Fruit fly (Drosophila melanogaster) Kc167 (cell line): Measurements from ENCODE around the gene U4-U6-60K.

Experiments
- h ChIP-seq: fragments of >200 bp; optimal IDR thresholded peaks from 3 replicates; lab custom pipeline; 2018; ENCODE audit warnings: missing external identifiers
- insv ChIP-seq: fragments of >200 bp; optimal IDR thresholded peaks from 3 replicates; lab custom pipeline; 2018; ENCODE audit warnings: missing external identifiers
- psq ChIP-seq: fragments of >200 bp; optimal IDR thresholded peaks from 2 replicates; lab custom pipeline; 2017; ENCODE audit warnings: missing external identifiers

DNA sequence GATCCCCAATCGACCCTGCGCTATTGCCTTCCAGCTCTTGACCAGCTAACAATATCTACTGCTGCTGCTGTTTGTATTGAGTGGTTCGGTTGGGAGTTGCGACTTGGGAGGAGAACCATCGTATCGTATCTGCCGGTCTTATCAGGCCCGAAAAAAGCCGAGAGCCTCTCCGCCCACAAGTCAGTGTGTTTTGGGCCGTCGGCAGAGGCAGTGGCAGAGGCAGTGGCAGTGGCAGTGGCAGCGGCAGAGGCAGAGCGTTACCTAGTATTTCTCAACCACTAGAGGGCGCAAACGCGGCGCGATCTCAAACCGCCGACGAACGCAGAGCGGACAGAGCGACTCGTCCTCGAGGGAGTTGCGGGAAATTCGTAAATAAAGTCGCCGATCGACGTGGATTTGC, 43.6 kb downstream of the U4-U6-60K start, which contains the start of gene SecCl:
- TF ChIP-seq psq (no peak), h (lab: Kevin White, UChicago) (no peak), insv (lab: Kevin White, UChicago) (no peak)
